Worm (Caenorhabditis elegans): ENCODE results near the gene R12C12.9.

R12C12.9 gene

ce11 chrII:6050120-6050519, 25.3 kb upstream of the R12C12.9 start, which contains the start of gene gldc-1:
Gene gldc-1, plus strand, starts transcription at chrII:6050420.
- TF ChIP-seq efl-1 (optimal IDR thresholded peaks at IDR 0.05) (no peak), efl-1 (GFP tag; optimal IDR thresholded peaks at IDR 0.05 in 1 of 2) (peak in 1 of 2 experiments; percentile 37), C34B4.2 (tag; optimal IDR thresholded peaks at IDR 0.05) (no peak), elt-3 (tag; optimal IDR thresholded peaks at IDR 0.05) (peak in 1 of 6 experiments; percentile 24)

ce11 chrII:6049546-6049945, 24.8 kb upstream of the R12C12.9 start:
- TF ChIP-seq nhr-20 (tag; optimal IDR thresholded peaks at IDR 0.05) (peak; percentile 12), lin-14 (GFP tag; optimal IDR thresholded peaks at IDR 0.05) (peak; percentile 21), elt-2 (tag; optimal IDR thresholded peaks at IDR 0.05) (peak; percentile 49), lin-35 (GFP tag; optimal IDR thresholded peaks at IDR 0.05) (peak in 1 of 2 experiments; percentile 25), elt-3 (tag; optimal IDR thresholded peaks at IDR 0.05) (peak in 3 of 6 experiments; percentile 13 to 73 (median 18)), lsy-2 (tag; optimal IDR thresholded peaks at IDR 0.05) (peak in 1 of 2 experiments; percentile 9), nhr-71 (tag; optimal IDR thresholded peaks at IDR 0.05) (no peak), irx-1 (tag; optimal IDR thresholded peaks at IDR 0.05) (no peak), efl-1 (optimal IDR thresholded peaks at IDR 0.05) (no peak), efl-1 (GFP tag; optimal IDR thresholded peaks at IDR 0.05 in 1 of 2) (peak in 1 of 2 experiments; percentile 89)

ce11 chrII:6047639-6048159, 22.9 kb upstream of the R12C12.9 start, which contains the start of the genes R12C12.6 and ran-5:
Gene R12C12.6, minus strand, starts transcription at chrII:6047867.
Gene ran-5, plus strand, starts transcription at chrII:6048109.
- peak; percentile 78 for TF ChIP-seq unc-86 (tag; optimal IDR thresholded peaks at IDR 0.05)
- no peak for TF ChIP-seq alr-1 (tag; optimal IDR thresholded peaks at IDR 0.05; ENCODE audit: borderline replicate concordance)
- TF ChIP-seq unc-30 (tag; optimal IDR thresholded peaks at IDR 0.05), result no peak
- TF ChIP-seq nhr-20 (tag; optimal IDR thresholded peaks at IDR 0.05), result peak; percentile 88
- peak; percentile 95 for TF ChIP-seq rnt-1 (tag; optimal IDR thresholded peaks at IDR 0.05)
- no peak for TF ChIP-seq unc-62 (GFP tag; optimal IDR thresholded peaks at IDR 0.05)
- peak; percentile 34 for TF ChIP-seq ama-1 (optimal IDR thresholded peaks at IDR 0.05)
- TF ChIP-seq zip-4 (GFP tag; optimal IDR thresholded peaks at IDR 0.05), result peak; percentile 67
- peak; percentile 93 for TF ChIP-seq mep-1 (tag; optimal IDR thresholded peaks at IDR 0.05)
- TF ChIP-seq aha-1 (tag; optimal IDR thresholded peaks at IDR 0.05), result no peak
- TF ChIP-seq pag-3 (tag; optimal IDR thresholded peaks at IDR 0.05; ENCODE audit: borderline replicate concordance, insufficient read depth), result no peak
- TF ChIP-seq F16B12.6 (tag; optimal IDR thresholded peaks at IDR 0.05), result peak; percentile 63
- peak; percentile 32 for TF ChIP-seq fkh-10 (GFP tag; optimal IDR thresholded peaks at IDR 0.05)
- TF ChIP-seq snu-23 (GFP tag; optimal IDR thresholded peaks at IDR 0.05), result peak; percentile 90
- TF ChIP-seq nhr-237 (tag; optimal IDR thresholded peaks at IDR 0.05), result peak; percentile 58
- TF ChIP-seq mab-9 (GFP tag; IDR thresholded peaks at IDR 0.05), result peak; percentile 57; the same call in 1 of the 2 replicates
- peak; percentile 58 for TF ChIP-seq jun-1 (tag; optimal IDR thresholded peaks at IDR 0.05)
- peak; percentile 94 for TF ChIP-seq nhr-85 (tag)
- TF ChIP-seq mdl-1 (tag; optimal IDR thresholded peaks at IDR 0.05), result peak in 1 of 2 experiments; percentile 65
- TF ChIP-seq lin-13 (GFP tag; optimal IDR thresholded peaks at IDR 0.05), result peak; percentile 68
- TF ChIP-seq nhr-71 (tag; optimal IDR thresholded peaks at IDR 0.05), result peak; percentile 92
- peak; percentile 79 for TF ChIP-seq egl-13 (tag; optimal IDR thresholded peaks at IDR 0.05)
- peak; percentile 82 to 91 (median 87) for TF ChIP-seq ceh-82 (tag; optimal IDR thresholded peaks at IDR 0.05)
- TF ChIP-seq nhr-77 (tag; optimal IDR thresholded peaks at IDR 0.05), result peak; percentile 66
- peak; percentile 69 for TF ChIP-seq ceh-8 (GFP tag; optimal IDR thresholded peaks at IDR 0.05)
- peak; percentile 67 for TF ChIP-seq aly-2 (tag; optimal IDR thresholded peaks at IDR 0.05)
- TF ChIP-seq sox-4 (tag; optimal IDR thresholded peaks at IDR 0.05), result peak; percentile 70
- peak; percentile 85 for TF ChIP-seq C16A3.4 (tag; optimal IDR thresholded peaks at IDR 0.05)
- TF ChIP-seq snpc-4 (tag; optimal IDR thresholded peaks at IDR 0.05), result peak; percentile 83
- peak; percentile 76 for TF ChIP-seq lin-39 (tag; optimal IDR thresholded peaks at IDR 0.05)
- TF ChIP-seq nhr-90 (tag; optimal IDR thresholded peaks at IDR 0.05; ENCODE audit: poor library complexity), result peak; percentile 88
- no peak for TF ChIP-seq hlh-17 (GFP tag; optimal IDR thresholded peaks at IDR 0.05; ENCODE audit: borderline replicate concordance)
- TF ChIP-seq ceh-88 (GFP tag; IDR thresholded peaks at IDR 0.05), result 0 out of 2 replicates have a peak, but pooled peaks have one; percentile 40
- peak; percentile 15 for TF ChIP-seq ceh-90 (tag; optimal IDR thresholded peaks at IDR 0.05)
- TF ChIP-seq nhr-47 (tag; optimal IDR thresholded peaks at IDR 0.05), result peak; percentile 90
- TF ChIP-seq hlh-4 (tag; optimal IDR thresholded peaks at IDR 0.05), result no peak
- TF ChIP-seq xbp-1 (tag; optimal IDR thresholded peaks at IDR 0.05), result peak; percentile 87
- TF ChIP-seq C34B4.2 (tag; optimal IDR thresholded peaks at IDR 0.05), result no peak
- TF ChIP-seq sptf-1 (tag; optimal IDR thresholded peaks at IDR 0.05), result no peak
- TF ChIP-seq C04F5.9 (tag; optimal IDR thresholded peaks at IDR 0.05), result peak; percentile 60

All from whole organism, L1 larva.